Worm (Caenorhabditis elegans) whole organism, late embryonic: ENCODE measurements around the gene spc-1.

Experiments used
- C38D4.7 ChIP-seq: fragments of 200-800 bp; sonication (Bioruptor generic); optimal IDR thresholded peaks from 2 replicates; lab custom pipeline; 2018; ENCODE audit warnings: mild to moderate bottlenecking, missing genetic modification characterization, moderate library complexity, missing compliant biosample characterization
- F13H6.1 ChIP-seq: sonication (generic microtip); optimal IDR thresholded peaks from 2 replicates; lab custom pipeline; 2016; ENCODE audit warnings: missing genetic modification characterization, missing compliant biosample characterization
- K02D7.2 ChIP-seq: sonication (generic microtip); optimal IDR thresholded peaks from 2 replicates; lab custom pipeline; 2017; ENCODE audit warnings: mild to moderate bottlenecking, missing genetic modification characterization, missing compliant biosample characterization
- T23F11.4 ChIP-seq: fragments of 200-800 bp; sonication (Bioruptor generic); optimal IDR thresholded peaks from 2 replicates; lab custom pipeline; 2018; ENCODE audit warnings: mild to moderate bottlenecking, missing genetic modification characterization, missing compliant biosample characterization
- Y22D7AL.16 ChIP-seq: sonication (generic microtip); optimal IDR thresholded peaks from 2 replicates; lab custom pipeline; 2016; ENCODE audit warnings: missing genetic modification characterization, missing compliant biosample characterization
- ahr-1 ChIP-seq: sonication (generic microtip); optimal IDR thresholded peaks from 2 replicates; lab custom pipeline; 2016; ENCODE audit warnings: missing genetic modification characterization, missing compliant biosample characterization
- ceh-18 ChIP-seq: sonication (generic microtip); optimal IDR thresholded peaks from 2 replicates; lab custom pipeline; 2016; ENCODE audit warnings: missing genetic modification characterization, missing compliant biosample characterization
- ceh-24 ChIP-seq: sonication (generic microtip); optimal IDR thresholded peaks from 2 replicates; lab custom pipeline; 2016; ENCODE audit warnings: mild to moderate bottlenecking, missing genetic modification characterization, missing compliant biosample characterization
- ceh-31 ChIP-seq: sonication (generic microtip); optimal IDR thresholded peaks from 2 replicates; lab custom pipeline; 2016; ENCODE audit warnings: missing genetic modification characterization, missing compliant biosample characterization
- ceh-45 ChIP-seq: fragments of 200-800 bp; sonication (Bioruptor generic); IDR thresholded peaks from 2 replicates; pipeline ENCODE4 v1.3.6; 2022; ENCODE audit warnings: missing genetic modification reagents, missing genetic modification characterization, missing compliant biosample characterization
- che-1 ChIP-seq: sonication (generic microtip); optimal IDR thresholded peaks from 2 replicates; lab custom pipeline; 2016; ENCODE audit warnings: mild to moderate bottlenecking, missing genetic modification characterization, missing compliant biosample characterization
- dmd-4 ChIP-seq: sonication (generic microtip); optimal IDR thresholded peaks from 2 replicates; lab custom pipeline; 2016; ENCODE audit warnings: borderline replicate concordance, missing genetic modification characterization, missing compliant biosample characterization
- dve-1 ChIP-seq: sonication (generic microtip); optimal IDR thresholded peaks from 2 replicates; lab custom pipeline; 2017; ENCODE audit warnings: antibody characterized with exemption, mild to moderate bottlenecking, missing genetic modification characterization, missing compliant biosample characterization
- elt-2 ChIP-seq: sonication (generic microtip); optimal IDR thresholded peaks from 2 replicates; lab custom pipeline; 2016; ENCODE audit warnings: missing genetic modification reagents, missing genetic modification characterization, missing compliant biosample characterization
- ets-4 ChIP-seq: sonication (generic microtip); optimal IDR thresholded peaks from 2 replicates; lab custom pipeline; 2016; ENCODE audit warnings: missing genetic modification characterization, missing compliant biosample characterization
- fax-1 ChIP-seq: sonication (generic microtip); optimal IDR thresholded peaks from 2 replicates; lab custom pipeline; 2016; ENCODE audit warnings: missing genotype, missing genetic modification characterization, missing compliant biosample characterization
- hlh-6 ChIP-seq: sonication (generic microtip); optimal IDR thresholded peaks from 2 replicates; lab custom pipeline; 2016; ENCODE audit warnings: missing genotype, missing genetic modification characterization, missing compliant biosample characterization
- lim-6 ChIP-seq: sonication (generic microtip); optimal IDR thresholded peaks from 2 replicates; lab custom pipeline; 2016; ENCODE audit warnings: missing genetic modification characterization, missing compliant biosample characterization
- madf-2 ChIP-seq: sonication (generic microtip); optimal IDR thresholded peaks from 2 replicates; lab custom pipeline; 2017; ENCODE audit warnings: missing genetic modification characterization, missing compliant biosample characterization
- nfya-1 ChIP-seq: sonication (generic microtip); optimal IDR thresholded peaks from 2 replicates; lab custom pipeline; 2017; ENCODE audit warnings: missing genetic modification characterization, mild to moderate bottlenecking, missing compliant biosample characterization, antibody characterized with exemption, moderate library complexity
- nhr-232 ChIP-seq: sonication (generic microtip); optimal IDR thresholded peaks from 2 replicates; lab custom pipeline; 2016; ENCODE audit warnings: missing genetic modification characterization, missing compliant biosample characterization
- odd-2 ChIP-seq: sonication (generic microtip); optimal IDR thresholded peaks from 2 replicates; lab custom pipeline; 2017; ENCODE audit warnings: antibody characterized with exemption, mild to moderate bottlenecking, missing genetic modification characterization, missing compliant biosample characterization
- pqm-1 ChIP-seq: sonication (generic microtip); optimal IDR thresholded peaks from 2 replicates; lab custom pipeline; 2016; ENCODE audit warnings: missing genetic modification characterization, missing compliant biosample characterization
- ref-2 ChIP-seq: sonication (generic microtip); optimal IDR thresholded peaks from 2 replicates; lab custom pipeline; 2016; ENCODE audit warnings: missing genetic modification characterization, missing compliant biosample characterization
- rnt-1 ChIP-seq: sonication (generic microtip); optimal IDR thresholded peaks from 2 replicates; lab custom pipeline; 2016; ENCODE audit warnings: missing genetic modification characterization, missing compliant biosample characterization
- sdc-2 ChIP-seq: sonication (generic microtip); optimal IDR thresholded peaks from 2 replicates; lab custom pipeline; 2016; ENCODE audit warnings: missing genotype, missing genetic modification characterization, missing compliant biosample characterization
- sox-4 ChIP-seq: sonication (generic microtip); optimal IDR thresholded peaks from 2 replicates; lab custom pipeline; 2017; ENCODE audit warnings: mild to moderate bottlenecking, missing genetic modification characterization, inconsistent platforms, missing compliant biosample characterization
- unc-3 ChIP-seq, 2 experiments: fragments of 200-800 bp in 1 of 2; sonication (Bioruptor generic) in 1 of 2; sonication (generic microtip) in 1 of 2; conservative IDR thresholded peaks in 1 of 2; optimal IDR thresholded peaks in 1 of 2; 2 replicates each; pipeline versions ENCODE4 v1.3.6 to Lab custom; 2016 to 2022; ENCODE audit warnings: missing compliant biosample characterization in 2 of 2, missing genetic modification characterization in 2 of 2, missing genetic modification reagents in 1 of 2
- unc-55 ChIP-seq: sonication (generic microtip); optimal IDR thresholded peaks from 2 replicates; lab custom pipeline; 2017; ENCODE audit warnings: missing biosample characterization, missing genetic modification reagents, missing genetic modification characterization
- unc-86 ChIP-seq: sonication (generic microtip); optimal IDR thresholded peaks from 2 replicates; lab custom pipeline; 2016; ENCODE audit warnings: missing genetic modification characterization, missing compliant biosample characterization
- ztf-16 ChIP-seq: sonication (generic microtip); optimal IDR thresholded peaks from 2 replicates; lab custom pipeline; 2017; ENCODE audit warnings: missing genetic modification characterization, missing compliant biosample characterization

spc-1 gene

ce11 chrX:3153133-3153532 is 26.3 kb upstream of the spc-1 start:
- TF ChIP-seq elt-2 (tag; lab: Kevin White, UChicago) = peak; percentile 87
- no peak for TF ChIP-seq fax-1

- TF ChIP-seq ahr-1 (no peak), nfya-1 (no peak), ceh-31 (tag; lab: Kevin White, UChicago) (no peak), ceh-18 (tag; lab: Kevin White, UChicago) (no peak), unc-55 (GFP tag; lab: Kevin White, UChicago) (no peak), lim-6 (tag; lab: Kevin White, UChicago) (no peak), T23F11.4 (no peak), ceh-24 (tag; lab: Kevin White, UChicago) (no peak), Y22D7AL.16 (tag; lab: Kevin White, UChicago) (no peak), dve-1 (tag; lab: Kevin White, UChicago) (no peak)
Measured at ce11 chrX:3152361-3152760, 25.5 kb upstream of the spc-1 start, which contains the start of gene bbln-1. TSS of gene bbln-1 (minus strand) at chrX:3152461.

- TF ChIP-seq ztf-16 (tag; lab: Kevin White, UChicago) (no peak), ets-4 (tag; lab: Kevin White, UChicago) (no peak), K02D7.2 (tag; lab: Kevin White, UChicago) (no peak), Y22D7AL.16 (tag; lab: Kevin White, UChicago) (no peak), ceh-45 (no peak), dmd-4 (tag; lab: Kevin White, UChicago) (no peak), ceh-31 (tag; lab: Kevin White, UChicago) (no peak), rnt-1 (tag; lab: Kevin White, UChicago) (no peak), sdc-2 (tag; lab: Kevin White, UChicago) (no peak)
Measured at ce11 chrX:3145265-3145664, 18.4 kb upstream of the spc-1 start, which contains the start of gene C15C7.4. TSS of gene C15C7.4 (plus strand) at chrX:3145565.

ce11 chrX:3141704-3142103 is 14.8 kb upstream of the spc-1 start:
- TF ChIP-seq K02D7.2 (tag; lab: Kevin White, UChicago) (no peak), madf-2 (tag; lab: Kevin White, UChicago) (no peak), F13H6.1 (tag; lab: Kevin White, UChicago) (no peak), C38D4.7 (GFP tag; lab: Kevin White, UChicago) (no peak), ref-2 (tag; lab: Kevin White, UChicago) (no peak), nhr-232 (no peak), pqm-1 (tag; lab: Kevin White, UChicago) (no peak), che-1 (tag; lab: Kevin White, UChicago) (no peak), ceh-31 (tag; lab: Kevin White, UChicago) (no peak), unc-3 (GFP tag; conservative IDR thresholded peaks at IDR 0.05; lab: Robert Waterston, UW) (no peak), unc-3 (tag; optimal IDR thresholded peaks at IDR 0.05; lab: Kevin White, UChicago) (no peak), sox-4 (tag; lab: Kevin White, UChicago) (no peak), odd-2 (tag; lab: Kevin White, UChicago) (no peak), Y22D7AL.16 (tag; lab: Kevin White, UChicago) (no peak)

ce11 chrX:3139516-3140301 is 12.8 kb upstream of the spc-1 start:
- TF ChIP-seq ztf-16 (tag; lab: Kevin White, UChicago) (no peak), ceh-24 (tag; lab: Kevin White, UChicago) (no peak), unc-86 (no peak), pqm-1 (tag; lab: Kevin White, UChicago) (no peak), hlh-6 (no peak), unc-3 (GFP tag; conservative IDR thresholded peaks at IDR 0.05; lab: Robert Waterston, UW) (no peak), unc-3 (tag; optimal IDR thresholded peaks at IDR 0.05; lab: Kevin White, UChicago) (no peak)
